Worm (Caenorhabditis elegans) whole organism, L4/young adult: ENCODE data around the gene fbxa-156.
"Not testable (repeated sequence)": the region's sequence is repeated elsewhere in the genome, so short reads cannot be mapped to it uniquely, and the experiment has no call there.

Source experiments
- dao-5 ChIP-seq: sonication (generic microtip); optimal IDR thresholded peaks from 2 replicates; lab custom pipeline; 2016; ENCODE audit warnings: missing genotype, missing genetic modification characterization, moderate library complexity, missing compliant biosample characterization
- him-1 ChIP-seq: sonication (generic microtip); optimal IDR thresholded peaks from 2 replicates; lab custom pipeline; 2016; ENCODE audit warnings: missing genotype, missing genetic modification reagents, missing genetic modification characterization, missing compliant biosample characterization

- TF ChIP-seq dao-5, him-1: not testable (repeated sequence)
Observed at ce11 chrV:17903829-17904228, 7.2 kb upstream of the fbxa-156 start, which contains the start of gene C06H5.14.
